Worm (Caenorhabditis elegans): ENCODE measurements around the gene rab-37.

rab-37 gene

DNA sequence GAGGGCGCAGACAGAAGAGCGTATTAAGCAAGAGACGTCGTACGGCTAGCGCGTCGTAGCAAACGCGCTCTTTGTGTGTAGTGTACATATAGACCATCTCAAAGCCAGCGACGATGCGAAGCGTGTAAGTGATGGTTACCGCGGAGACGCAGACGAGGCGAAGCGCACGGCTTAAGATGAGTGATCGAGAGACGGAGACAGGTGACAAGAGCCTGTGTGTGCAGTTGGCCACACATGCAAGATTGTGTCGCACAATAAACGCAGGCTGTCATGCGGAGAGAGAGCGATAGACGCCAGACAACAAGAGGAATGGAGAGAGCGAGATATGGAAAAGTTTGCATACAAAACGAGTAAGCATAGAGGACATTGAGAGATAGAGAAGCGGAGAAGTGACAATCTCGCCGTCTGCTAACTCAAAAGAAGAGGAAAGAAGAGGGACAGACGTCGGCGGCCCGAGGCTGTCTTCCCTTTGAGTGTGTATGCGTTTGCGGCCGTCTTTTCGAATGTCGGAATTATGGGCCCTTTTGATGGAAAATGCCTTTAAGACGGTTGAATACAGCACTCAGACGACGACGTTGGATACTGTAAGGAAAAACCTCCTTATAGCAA, 12.8 kb downstream of the rab-37 start (continued):
- TF ChIP-seq sdz-12 (GFP tag; optimal IDR thresholded peaks at IDR 0.05), result no peak
- peak; percentile 76 for TF ChIP-seq spr-3 (GFP tag; optimal IDR thresholded peaks at IDR 0.05)
- TF ChIP-seq ceh-20 (GFP tag; IDR thresholded peaks at IDR 0.05), result peak; percentile 88
- TF ChIP-seq hlh-11 (tag; optimal IDR thresholded peaks at IDR 0.05), result peak; percentile 95
- TF ChIP-seq F49E8.2 (tag; optimal IDR thresholded peaks at IDR 0.05; ENCODE audit: borderline replicate concordance), result no peak
- TF ChIP-seq daf-12 (tag; optimal IDR thresholded peaks at IDR 0.05), result no peak
- TF ChIP-seq F10B5.3 (tag; optimal IDR thresholded peaks at IDR 0.05), result peak; percentile 80
- no peak for TF ChIP-seq gei-8 (GFP tag; optimal IDR thresholded peaks at IDR 0.05)
- peak; percentile 71 for TF ChIP-seq dmd-6 (GFP tag; IDR thresholded peaks at IDR 0.05)
- peak; percentile 62 for TF ChIP-seq ceh-32 (tag; optimal IDR thresholded peaks at IDR 0.05; ENCODE audit: poor library complexity)
- peak; percentile 74 for TF ChIP-seq mxl-3 (GFP tag; optimal IDR thresholded peaks at IDR 0.05)
- TF ChIP-seq unc-130 (GFP tag; optimal IDR thresholded peaks at IDR 0.05), result peak; percentile 9
- TF ChIP-seq tag-97 (GFP tag; IDR thresholded peaks at IDR 0.05), result no peak
- peak; percentile 92 for TF ChIP-seq T26A8.4 (GFP tag; IDR thresholded peaks at IDR 0.05)
- no peak for TF ChIP-seq fkh-10 (GFP tag; optimal IDR thresholded peaks at IDR 0.05)
- TF ChIP-seq nhr-111 (GFP tag; optimal IDR thresholded peaks at IDR 0.05), result no peak
- peak in 1 of 2 experiments; percentile 100 for TF ChIP-seq unc-62 (GFP tag; optimal IDR thresholded peaks at IDR 0.05 in 1 of 2)
- no peak for TF ChIP-seq unc-62 (tag; optimal IDR thresholded peaks at IDR 0.05)
- TF ChIP-seq arid-1 (GFP tag; conservative IDR thresholded peaks at IDR 0.05), result no peak; the same call in 1 of the 2 replicates
- no peak for TF ChIP-seq ceh-82 (tag; optimal IDR thresholded peaks at IDR 0.05)
- TF ChIP-seq ztf-7 (tag; optimal IDR thresholded peaks at IDR 0.05), result peak; percentile 88
- TF ChIP-seq mep-1 (tag; optimal IDR thresholded peaks at IDR 0.05), result peak; percentile 61
- TF ChIP-seq nhr-28 (tag; optimal IDR thresholded peaks at IDR 0.05), result peak; percentile 77
- TF ChIP-seq snpc-4 (tag; optimal IDR thresholded peaks at IDR 0.05), result no peak
- TF ChIP-seq pha-4 (GFP tag; IDR thresholded peaks at IDR 0.05), result peak; percentile 86
- TF ChIP-seq pha-4 (tag; optimal IDR thresholded peaks at IDR 0.05), result no peak
- TF ChIP-seq nhr-48 (tag; optimal IDR thresholded peaks at IDR 0.05), result peak; percentile 88
- 0 out of 2 replicates have a peak, but pooled peaks have one; percentile 52 for TF ChIP-seq lim-7 (GFP tag; IDR thresholded peaks at IDR 0.05)
- peak; percentile 47 for TF ChIP-seq lin-38 (GFP tag; IDR thresholded peaks at IDR 0.05)
- peak; percentile 51 for TF ChIP-seq hlh-30 (tag; optimal IDR thresholded peaks at IDR 0.05; ENCODE audit: insufficient read depth)
- TF ChIP-seq Y5F2A.4 (GFP tag; optimal IDR thresholded peaks at IDR 0.05), result no peak
- TF ChIP-seq F44E2.7 (GFP tag; IDR thresholded peaks at IDR 0.05), result 0 out of 2 replicates have a peak, but pooled peaks have one; percentile 29
- TF ChIP-seq dpl-1 (GFP tag; optimal IDR thresholded peaks at IDR 0.05), result peak; percentile 10
- no peak for TF ChIP-seq nhr-77 (tag; optimal IDR thresholded peaks at IDR 0.05)
- TF ChIP-seq aha-1 (tag), result peak; percentile 99
- no peak for TF ChIP-seq mxl-2 (GFP tag; conservative IDR thresholded peaks at IDR 0.05)
- TF ChIP-seq Y75B8A.6 (GFP tag; IDR thresholded peaks at IDR 0.05), result no peak
- no peak for TF ChIP-seq daf-8 (GFP tag; IDR thresholded peaks at IDR 0.05)
- no peak for TF ChIP-seq zfp-2 (tag; optimal IDR thresholded peaks at IDR 0.05)
- TF ChIP-seq lin-1 (GFP tag; IDR thresholded peaks at IDR 0.05), result no peak; the same call in 1 of the 2 replicates
- TF ChIP-seq duxl-1 (tag; optimal IDR thresholded peaks at IDR 0.05; ENCODE audit: poor library complexity), result peak; percentile 40
- TF ChIP-seq nhr-10 (tag; optimal IDR thresholded peaks at IDR 0.05), result no peak
- TF ChIP-seq lin-29 (GFP tag; IDR thresholded peaks at IDR 0.05), result peak; percentile 13; the same call in 1 of the 2 replicates
- no peak for TF ChIP-seq ces-1 (GFP tag; optimal IDR thresholded peaks at IDR 0.05)
- no peak for TF ChIP-seq madf-5 (GFP tag; IDR thresholded peaks at IDR 0.05)
- peak in 1 of 2 experiments; percentile 53 for TF ChIP-seq mdl-1 (tag; optimal IDR thresholded peaks at IDR 0.05)
- no peak for TF ChIP-seq zip-2 (tag; optimal IDR thresholded peaks at IDR 0.05)
- peak; percentile 56 to 86 for TF ChIP-seq daf-16 (GFP tag; optimal IDR thresholded peaks at IDR 0.05)
- peak; percentile 51 for TF ChIP-seq daf-16 (tag; optimal IDR thresholded peaks at IDR 0.05)
- no peak for TF ChIP-seq fos-1 (tag; optimal IDR thresholded peaks at IDR 0.05)
- TF ChIP-seq ctbp-1 (GFP tag; IDR thresholded peaks at IDR 0.05), result peak; percentile 86
